Worm (Caenorhabditis elegans): Measurements from ENCODE around the gene F58B4.7.

F58B4.7 gene

DNA sequence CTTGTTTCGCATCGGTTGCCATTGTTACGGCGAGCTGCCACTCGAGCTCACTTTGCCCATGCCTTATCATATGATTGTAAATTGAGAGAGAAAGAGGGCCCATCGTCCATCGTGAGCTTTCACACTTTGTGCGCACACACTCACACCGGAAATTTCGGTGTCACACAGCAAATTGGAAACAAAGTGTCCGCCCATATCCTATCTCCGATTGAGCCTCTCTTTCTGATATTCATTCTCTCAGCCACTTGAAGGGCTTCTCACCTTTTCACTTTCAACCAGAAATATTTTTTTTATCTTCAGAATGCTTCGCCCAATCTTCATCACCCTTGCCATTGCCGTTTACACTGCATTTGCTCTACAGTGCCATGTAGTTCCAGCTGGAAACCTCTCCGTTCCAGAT is 6.4 kb upstream of the F58B4.7 start, which contains the start of gene F58B4.3:
F58B4.3 (plus strand) TSS at position 301 of the 400 bp plus-strand sequence.
- TF ChIP-seq ceh-13 (GFP tag; optimal IDR thresholded peaks at IDR 0.05), result no peak
- no peak for TF ChIP-seq scrt-1 (GFP tag; IDR thresholded peaks at IDR 0.05)
- no peak for TF ChIP-seq B0310.2 (tag; optimal IDR thresholded peaks at IDR 0.05)
- no peak for TF ChIP-seq ama-1 (optimal IDR thresholded peaks at IDR 0.05)
- TF ChIP-seq pes-1 (GFP tag; IDR thresholded peaks at IDR 0.05), result no peak
- no peak for TF ChIP-seq sea-1 (GFP tag; conservative IDR thresholded peaks at IDR 0.05)
- TF ChIP-seq F13C5.2 (tag; optimal IDR thresholded peaks at IDR 0.05), result no peak
- TF ChIP-seq aly-1 (tag; optimal IDR thresholded peaks at IDR 0.05), result no peak
- no peak for TF ChIP-seq flt-1 (GFP tag; IDR thresholded peaks at IDR 0.05)
- TF ChIP-seq hmg-4 (GFP tag; optimal IDR thresholded peaks at IDR 0.05), result no peak
- no peak for TF ChIP-seq ceh-36 (tag; optimal IDR thresholded peaks at IDR 0.05)
- TF ChIP-seq tbx-37 (GFP tag; conservative IDR thresholded peaks at IDR 0.05), result no peak
- TF ChIP-seq tbx-11 (GFP tag; IDR thresholded peaks at IDR 0.05), result no peak
- TF ChIP-seq hnd-1 (tag; optimal IDR thresholded peaks at IDR 0.05), result no peak
- TF ChIP-seq hmbx-1 (tag; optimal IDR thresholded peaks at IDR 0.05), result no peak
- TF ChIP-seq ets-7 (tag; optimal IDR thresholded peaks at IDR 0.05), result no peak
- TF ChIP-seq tra-4 (tag; optimal IDR thresholded peaks at IDR 0.05), result no peak

DNA sequence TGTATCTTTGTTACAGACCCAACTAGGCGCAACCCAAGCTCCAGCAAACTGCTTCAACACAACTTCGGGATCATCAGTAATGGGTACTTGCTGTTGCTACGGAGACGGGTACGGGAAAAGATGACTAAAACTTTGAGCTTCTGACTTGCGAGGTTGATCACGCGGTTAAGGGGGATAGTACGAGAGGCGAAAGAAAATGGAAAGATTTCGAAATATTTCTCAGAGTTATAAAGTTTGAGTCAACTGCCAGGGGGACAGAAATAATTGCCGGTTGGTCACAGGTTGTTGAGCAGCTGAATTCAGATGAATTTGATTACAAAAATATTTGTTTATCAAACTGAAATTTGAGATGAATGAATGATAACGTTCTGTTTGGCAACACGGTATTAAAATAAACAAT is 2.5 kb upstream of the F58B4.7 start:
- TF ChIP-seq flt-1 (GFP tag; IDR thresholded peaks at IDR 0.05), result no peak

ce11 chrV:10924731-10925130 is 1.6 kb upstream of the F58B4.7 start, which contains the start of gene F58B4.6:
TSS of gene F58B4.6 (plus strand) at chrV:10925031.
- TF ChIP-seq tbx-11 (GFP tag; IDR thresholded peaks at IDR 0.05) (no peak), flt-1 (GFP tag; IDR thresholded peaks at IDR 0.05) (no peak), ets-7 (tag; optimal IDR thresholded peaks at IDR 0.05) (no peak), scrt-1 (GFP tag; IDR thresholded peaks at IDR 0.05) (no peak), ceh-36 (tag; optimal IDR thresholded peaks at IDR 0.05) (no peak)

- TF ChIP-seq ceh-13 (GFP tag; optimal IDR thresholded peaks at IDR 0.05) (no peak), ceh-36 (tag; optimal IDR thresholded peaks at IDR 0.05) (no peak), hmbx-1 (tag; optimal IDR thresholded peaks at IDR 0.05) (no peak), scrt-1 (GFP tag; IDR thresholded peaks at IDR 0.05) (no peak)
These were observed 1.4 kb downstream of the F58B4.7 start, which contains the start of gene nas-31 for ce11 chrV:10921747-10922146. TSS of gene nas-31 (minus strand) at chrV:10921847.

- no peak for TF ChIP-seq ceh-13 (GFP tag; optimal IDR thresholded peaks at IDR 0.05)
- TF ChIP-seq F13C5.2 (tag; optimal IDR thresholded peaks at IDR 0.05), result no peak
- no peak for TF ChIP-seq tbx-37 (GFP tag; conservative IDR thresholded peaks at IDR 0.05)
- no peak for TF ChIP-seq scrt-1 (GFP tag; IDR thresholded peaks at IDR 0.05)
- no peak for TF ChIP-seq ama-1 (optimal IDR thresholded peaks at IDR 0.05)
- TF ChIP-seq aly-1 (tag; optimal IDR thresholded peaks at IDR 0.05), result no peak
- no peak for TF ChIP-seq hmbx-1 (tag; optimal IDR thresholded peaks at IDR 0.05)
- no peak for TF ChIP-seq sea-1 (GFP tag; conservative IDR thresholded peaks at IDR 0.05)
These were observed 4.8 kb downstream of the F58B4.7 start, which contains the start of gene F58B4.2 for ce11 chrV:10918373-10918772. TSS of gene F58B4.2 (minus strand) at chrV:10918473.

DNA sequence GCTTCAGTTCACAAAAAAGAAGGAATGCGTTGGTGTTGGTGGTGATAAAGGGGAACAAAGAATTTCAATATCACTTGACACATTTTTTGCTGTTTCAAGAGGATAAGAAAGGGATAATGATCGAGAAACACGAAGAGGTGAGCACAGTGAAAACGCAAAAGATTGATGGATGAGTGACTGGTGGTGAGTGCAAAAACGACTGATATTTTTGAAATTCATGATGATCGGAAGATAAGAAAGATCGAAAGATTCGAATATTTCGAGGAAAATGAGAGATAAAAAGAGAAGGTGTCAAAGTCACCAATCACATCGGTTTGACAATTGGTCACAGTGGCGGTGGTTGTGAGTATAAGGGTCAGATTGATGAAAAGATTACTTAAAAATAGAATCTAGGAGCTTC is 7.2 kb downstream of the F58B4.7 start:
- TF ChIP-seq scrt-1 (GFP tag; IDR thresholded peaks at IDR 0.05), result no peak
- no peak for TF ChIP-seq tra-4 (tag; optimal IDR thresholded peaks at IDR 0.05)
- no peak for TF ChIP-seq aly-1 (tag; optimal IDR thresholded peaks at IDR 0.05)
- no peak for TF ChIP-seq hmg-4 (GFP tag; optimal IDR thresholded peaks at IDR 0.05)
- TF ChIP-seq tbx-11 (GFP tag; IDR thresholded peaks at IDR 0.05), result no peak
- TF ChIP-seq ceh-13 (GFP tag; optimal IDR thresholded peaks at IDR 0.05), result no peak
- TF ChIP-seq ets-7 (tag; optimal IDR thresholded peaks at IDR 0.05), result no peak
- TF ChIP-seq tbx-37 (GFP tag; conservative IDR thresholded peaks at IDR 0.05), result no peak
- no peak for TF ChIP-seq sea-1 (GFP tag; conservative IDR thresholded peaks at IDR 0.05)
- no peak for TF ChIP-seq hnd-1 (tag; optimal IDR thresholded peaks at IDR 0.05)
- TF ChIP-seq hmbx-1 (tag; optimal IDR thresholded peaks at IDR 0.05), result no peak
- no peak for TF ChIP-seq F13C5.2 (tag; optimal IDR thresholded peaks at IDR 0.05)
- TF ChIP-seq flt-1 (GFP tag; IDR thresholded peaks at IDR 0.05), result no peak
- no peak for TF ChIP-seq pes-1 (GFP tag; IDR thresholded peaks at IDR 0.05)
- TF ChIP-seq B0310.2 (tag; optimal IDR thresholded peaks at IDR 0.05), result no peak
- TF ChIP-seq ama-1 (optimal IDR thresholded peaks at IDR 0.05), result no peak

- no peak for TF ChIP-seq tbx-11 (GFP tag; IDR thresholded peaks at IDR 0.05)
- TF ChIP-seq hmg-4 (GFP tag; optimal IDR thresholded peaks at IDR 0.05), result no peak
- TF ChIP-seq F13C5.2 (tag; optimal IDR thresholded peaks at IDR 0.05), result no peak
- no peak for TF ChIP-seq tbx-37 (GFP tag; conservative IDR thresholded peaks at IDR 0.05)
- TF ChIP-seq scrt-1 (GFP tag; IDR thresholded peaks at IDR 0.05), result no peak
- no peak for TF ChIP-seq ama-1 (optimal IDR thresholded peaks at IDR 0.05)
- no peak for TF ChIP-seq ets-7 (tag; optimal IDR thresholded peaks at IDR 0.05)
- TF ChIP-seq aly-1 (tag; optimal IDR thresholded peaks at IDR 0.05), result no peak
- no peak for TF ChIP-seq ceh-36 (tag; optimal IDR thresholded peaks at IDR 0.05)
- TF ChIP-seq pes-1 (GFP tag; IDR thresholded peaks at IDR 0.05), result no peak
These were observed 13.2 kb downstream of the F58B4.7 start for ce11 chrV:10909959-10910358.

DNA sequence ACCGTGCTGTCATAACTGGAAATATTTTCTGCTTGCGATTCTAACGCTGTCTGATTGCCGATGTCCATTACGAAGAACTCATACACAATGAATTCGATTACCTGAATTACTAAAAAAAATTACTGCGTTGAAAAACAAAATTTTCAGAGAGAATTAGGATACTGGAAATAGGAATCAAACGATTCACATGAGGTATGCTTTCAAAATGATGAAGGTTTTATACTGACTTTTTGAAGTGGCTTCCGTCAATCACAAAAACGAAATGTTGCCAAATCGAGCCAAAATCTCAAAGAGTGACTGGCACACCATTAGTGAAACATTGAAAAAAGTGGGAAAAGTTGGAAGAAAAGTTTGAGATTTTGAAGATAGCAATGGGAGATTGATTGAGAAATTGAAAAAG is 14.1 kb downstream of the F58B4.7 start, which contains the start of gene zzz-1:
zzz-1 (minus strand) TSS at position 101 of the 400 bp plus-strand sequence.
- TF ChIP-seq tbx-37 (GFP tag; conservative IDR thresholded peaks at IDR 0.05), result no peak
- TF ChIP-seq B0310.2 (tag; optimal IDR thresholded peaks at IDR 0.05), result no peak
- TF ChIP-seq sea-1 (GFP tag; conservative IDR thresholded peaks at IDR 0.05), result no peak
- no peak for TF ChIP-seq scrt-1 (GFP tag; IDR thresholded peaks at IDR 0.05)
- no peak for TF ChIP-seq hmbx-1 (tag; optimal IDR thresholded peaks at IDR 0.05)
- TF ChIP-seq aly-1 (tag; optimal IDR thresholded peaks at IDR 0.05), result no peak
- TF ChIP-seq flt-1 (GFP tag; IDR thresholded peaks at IDR 0.05), result no peak
- no peak for TF ChIP-seq F13C5.2 (tag; optimal IDR thresholded peaks at IDR 0.05)
- TF ChIP-seq hnd-1 (tag; optimal IDR thresholded peaks at IDR 0.05), result no peak
- TF ChIP-seq tbx-11 (GFP tag; IDR thresholded peaks at IDR 0.05), result no peak
- TF ChIP-seq ceh-36 (tag; optimal IDR thresholded peaks at IDR 0.05), result no peak
- TF ChIP-seq ets-7 (tag; optimal IDR thresholded peaks at IDR 0.05), result no peak
- TF ChIP-seq hmg-4 (GFP tag; optimal IDR thresholded peaks at IDR 0.05), result no peak
- no peak for TF ChIP-seq ceh-13 (GFP tag; optimal IDR thresholded peaks at IDR 0.05)
- TF ChIP-seq pes-1 (GFP tag; IDR thresholded peaks at IDR 0.05), result no peak
- TF ChIP-seq ama-1 (optimal IDR thresholded peaks at IDR 0.05), result no peak
- no peak for TF ChIP-seq tra-4 (tag; optimal IDR thresholded peaks at IDR 0.05)

Data from whole organism, early embryonic.